Worm (Caenorhabditis elegans) whole organism, young adult: ENCODE measurements around the gene hlh-25.

Experiments
- B0019.2 ChIP-seq: fragments of 200-800 bp; sonication (Bioruptor generic); conservative IDR thresholded peaks from 2 replicates; pipeline ENCODE4 v1.3.6; 2022; ENCODE audit warnings: missing genetic modification reagents, missing genetic modification characterization, missing compliant biosample characterization
- B0035.1 ChIP-seq: sonication (generic microtip); optimal IDR thresholded peaks from 2 replicates; lab custom pipeline; 2016; ENCODE audit warnings: missing genetic modification characterization, mild to moderate bottlenecking, missing compliant biosample characterization, missing genotype, missing genetic modification reagents
- B0336.3 ChIP-seq: fragments of 200-800 bp; sonication (Bioruptor generic); IDR thresholded peaks from 2 replicates; pipeline ENCODE4 v1.3.6; 2022; ENCODE audit warnings: missing genetic modification characterization, missing compliant biosample characterization
- D2030.7 ChIP-seq: fragments of 200-800 bp; sonication (Bioruptor generic); IDR thresholded peaks from 2 replicates; pipeline ENCODE4 v1.3.6; 2022; ENCODE audit warnings: missing genetic modification reagents, missing genetic modification characterization, missing compliant biosample characterization
- F10E7.11 ChIP-seq: sonication (generic microtip); optimal IDR thresholded peaks from 2 replicates; lab custom pipeline; 2017; ENCODE audit warnings: mild to moderate bottlenecking, missing genetic modification characterization, moderate library complexity, missing compliant biosample characterization
- F33H1.4 ChIP-seq: fragments of 200-800 bp; sonication (Bioruptor generic); IDR thresholded peaks from 2 replicates; pipeline ENCODE4 v1.3.6; 2022; ENCODE audit warnings: missing genetic modification reagents, missing genetic modification characterization, missing compliant biosample characterization
- F52B5.7 ChIP-seq: sonication (generic microtip); optimal IDR thresholded peaks from 2 replicates; lab custom pipeline; 2016; ENCODE audit warnings: mild to moderate bottlenecking, missing genetic modification characterization, missing compliant biosample characterization
- F55B11.4 ChIP-seq: sonication (generic microtip); optimal IDR thresholded peaks from 2 replicates; lab custom pipeline; 2016; ENCODE audit warnings: missing compliant biosample characterization, missing genetic modification characterization, borderline replicate concordance; ENCODE audit not compliant: insufficient read depth
- F57A8.1 ChIP-seq: fragments of 200-800 bp; sonication (Bioruptor generic); optimal IDR thresholded peaks from 2 replicates; lab custom pipeline; 2018; ENCODE audit warnings: mild to moderate bottlenecking, missing genetic modification characterization, moderate library complexity, missing compliant biosample characterization
- K11D2.4 ChIP-seq: fragments of 200-800 bp; sonication (Bioruptor generic); IDR thresholded peaks from 2 replicates; pipeline ENCODE4 v1.3.6; 2022; ENCODE audit warnings: missing genetic modification reagents, missing genetic modification characterization, missing compliant biosample characterization
- T07F8.4 ChIP-seq: sonication (generic microtip); optimal IDR thresholded peaks from 2 replicates; lab custom pipeline; 2016; ENCODE audit warnings: mild to moderate bottlenecking, missing genetic modification characterization, moderate library complexity, missing compliant biosample characterization
- T26A5.8 ChIP-seq: sonication (generic microtip); optimal IDR thresholded peaks from 2 replicates; lab custom pipeline; 2016; ENCODE audit warnings: missing genetic modification characterization, missing compliant biosample characterization
- ZK185.1 ChIP-seq: sonication (generic microtip); optimal IDR thresholded peaks from 2 replicates; lab custom pipeline; 2016; ENCODE audit warnings: mild to moderate bottlenecking, missing genetic modification characterization, missing compliant biosample characterization; ENCODE audit not compliant: poor library complexity, severe bottlenecking
- akir-1 ChIP-seq: fragments of 200-800 bp; sonication (Bioruptor generic); optimal IDR thresholded peaks from 2 replicates; lab custom pipeline; 2018; ENCODE audit warnings: mild to moderate bottlenecking, missing genetic modification characterization, moderate library complexity, missing compliant biosample characterization
- ama-1 ChIP-seq, 3 experiments: fragments of 150-350 bp in 1 of 3; sonication (generic microtip) in 2 of 3; optimal IDR thresholded peaks; 2 replicates each; lab custom pipeline; 2014 to 2018; ENCODE audit warnings: missing biosample characterization in 2 of 3, missing genetic modification characterization in 2 of 3, missing genetic modification reagents in 2 of 3
- atf-7 ChIP-seq: sonication (generic microtip); optimal IDR thresholded peaks from 2 replicates; lab custom pipeline; 2017; ENCODE audit warnings: mild to moderate bottlenecking, missing genetic modification characterization, missing compliant biosample characterization
- athp-1 ChIP-seq: sonication (generic microtip); optimal IDR thresholded peaks from 2 replicates; lab custom pipeline; 2017; ENCODE audit warnings: mild to moderate bottlenecking, missing genetic modification characterization, missing compliant biosample characterization
- attf-3 ChIP-seq: fragments of 200-800 bp; sonication (Bioruptor generic); conservative IDR thresholded peaks from 2 replicates; pipeline ENCODE4 v1.3.6; 2022; ENCODE audit warnings: missing genetic modification reagents, missing genetic modification characterization, missing compliant biosample characterization
- bed-2 ChIP-seq: fragments of 200-800 bp; sonication (Bioruptor generic); IDR thresholded peaks from 2 replicates; pipeline ENCODE4 v1.3.6; 2022; ENCODE audit warnings: missing genetic modification reagents, missing genetic modification characterization, missing compliant biosample characterization
- ceh-100 ChIP-seq: fragments of 200-800 bp; sonication (Bioruptor generic); IDR thresholded peaks from 2 replicates; pipeline ENCODE4 v1.3.6; 2022; ENCODE audit warnings: missing genetic modification reagents, missing genetic modification characterization, missing compliant biosample characterization
- ceh-27 ChIP-seq: fragments of 200-800 bp; sonication (Bioruptor generic); optimal IDR thresholded peaks from 2 replicates; lab custom pipeline; 2018; ENCODE audit warnings: mild to moderate bottlenecking, missing genetic modification characterization, moderate library complexity, missing compliant biosample characterization
- chd-7 ChIP-seq: sonication (generic microtip); optimal IDR thresholded peaks from 2 replicates; lab custom pipeline; 2016; ENCODE audit warnings: mild to moderate bottlenecking, missing genetic modification characterization, moderate library complexity, missing compliant biosample characterization
- die-1 ChIP-seq: sonication (generic microtip); optimal IDR thresholded peaks from 2 replicates; lab custom pipeline; 2016; ENCODE audit warnings: missing genotype, mild to moderate bottlenecking, missing genetic modification characterization, missing compliant biosample characterization
- dox-1 ChIP-seq: fragments of 200-800 bp; sonication (Bioruptor generic); IDR thresholded peaks from 2 replicates; pipeline ENCODE4 v1.3.6; 2022; ENCODE audit warnings: missing genetic modification reagents, missing genetic modification characterization, missing compliant biosample characterization
- ets-4 ChIP-seq: fragments of 200-800 bp; sonication (Bioruptor generic); optimal IDR thresholded peaks from 2 replicates; lab custom pipeline; 2018; ENCODE audit warnings: mild to moderate bottlenecking, missing genetic modification characterization, missing compliant biosample characterization
- hlh-26 ChIP-seq: fragments of 200-800 bp; sonication (Bioruptor generic); conservative IDR thresholded peaks from 2 replicates; pipeline ENCODE4 v1.3.6; 2022; ENCODE audit warnings: missing genetic modification reagents, missing genetic modification characterization, missing compliant biosample characterization
- hmg-20 ChIP-seq: fragments of 200-800 bp; sonication (Bioruptor generic); IDR thresholded peaks from 2 replicates; pipeline ENCODE4 v1.3.6; 2022; ENCODE audit warnings: missing genetic modification reagents, missing genetic modification characterization, missing compliant biosample characterization
- hsf-1 ChIP-seq: fragments of 200-800 bp; sonication (Bioruptor generic); IDR thresholded peaks from 2 replicates; pipeline ENCODE4 v1.3.6; 2022; ENCODE audit warnings: missing genetic modification reagents, missing genetic modification characterization, missing compliant biosample characterization
- let-526 ChIP-seq: fragments of 200-800 bp; sonication (Bioruptor generic); IDR thresholded peaks from 2 replicates; pipeline ENCODE4 v1.3.6; 2022; ENCODE audit warnings: missing genetic modification reagents, missing genetic modification characterization, missing compliant biosample characterization
- lin-40 ChIP-seq: sonication (generic microtip); optimal IDR thresholded peaks from 2 replicates; lab custom pipeline; 2016; ENCODE audit warnings: missing genetic modification characterization, mild to moderate bottlenecking, missing compliant biosample characterization, missing genotype, missing genetic modification reagents
- lin-54 ChIP-seq: fragments of 200-800 bp; sonication (Bioruptor generic); optimal IDR thresholded peaks from 2 replicates; lab custom pipeline; 2018; ENCODE audit warnings: mild to moderate bottlenecking, missing genetic modification characterization, missing compliant biosample characterization
- lsy-27 ChIP-seq: sonication (generic microtip); optimal IDR thresholded peaks from 2 replicates; lab custom pipeline; 2017; ENCODE audit warnings: missing genetic modification characterization, mild to moderate bottlenecking, missing compliant biosample characterization, antibody characterized with exemption, missing genotype, borderline replicate concordance; ENCODE audit not compliant: insufficient read depth
- madf-10 ChIP-seq: sonication (generic microtip); optimal IDR thresholded peaks from 2 replicates; lab custom pipeline; 2016; ENCODE audit warnings: mild to moderate bottlenecking, missing genetic modification characterization, missing compliant biosample characterization
- madf-8 ChIP-seq: fragments of 200-800 bp; sonication (Bioruptor generic); conservative IDR thresholded peaks from 2 replicates; pipeline ENCODE4 v1.3.6; 2022; ENCODE audit warnings: missing genetic modification reagents, missing genetic modification characterization, missing compliant biosample characterization
- mcd-1 ChIP-seq: fragments of 200-800 bp; sonication (Bioruptor generic); IDR thresholded peaks from 2 replicates; pipeline ENCODE4 v1.3.6; 2022; ENCODE audit warnings: missing genetic modification reagents, missing genetic modification characterization, missing compliant biosample characterization
- mxl-1 ChIP-seq: sonication (generic microtip); optimal IDR thresholded peaks from 2 replicates; lab custom pipeline; 2016; ENCODE audit warnings: missing genetic modification characterization, missing compliant biosample characterization
- nfyb-1 ChIP-seq: fragments of 200-800 bp; sonication (Bioruptor generic); IDR thresholded peaks from 2 replicates; pipeline ENCODE4 v1.3.6; 2022; ENCODE audit warnings: missing genetic modification reagents, missing genetic modification characterization, missing compliant biosample characterization
- nhr-120 ChIP-seq: fragments of 200-800 bp; sonication (Bioruptor generic); IDR thresholded peaks from 2 replicates; pipeline ENCODE4 v1.3.6; 2022; ENCODE audit warnings: missing genetic modification characterization, missing compliant biosample characterization
- nhr-179 ChIP-seq: sonication (generic microtip); optimal IDR thresholded peaks from 2 replicates; lab custom pipeline; 2016; ENCODE audit warnings: mild to moderate bottlenecking, missing genetic modification characterization, missing compliant biosample characterization
- nhr-27 ChIP-seq: fragments of 200-800 bp; sonication (Bioruptor generic); optimal IDR thresholded peaks from 2 replicates; lab custom pipeline; 2018; ENCODE audit warnings: mild to moderate bottlenecking, missing genetic modification characterization, moderate library complexity, missing compliant biosample characterization
- repo-1 ChIP-seq: sonication (generic microtip); optimal IDR thresholded peaks from 2 replicates; lab custom pipeline; 2017; ENCODE audit warnings: mild to moderate bottlenecking, missing genetic modification characterization, missing compliant biosample characterization
- snpc-4 ChIP-seq, 5 experiments: fragments of 150-350 bp in 1 of 5; sonication (generic microtip) in 4 of 5; optimal IDR thresholded peaks; 2 replicates each; lab custom pipeline; 2014 to 2018; ENCODE audit warnings: missing genetic modification characterization in 5 of 5, missing biosample characterization in 3 of 5, antibody characterized with exemption in 2 of 5, mild to moderate bottlenecking in 2 of 5, missing compliant biosample characterization in 2 of 5, missing genotype in 2 of 5, moderate library complexity in 2 of 5, missing genetic modification reagents in 1 of 5
- sptf-2 ChIP-seq: fragments of 200-800 bp; sonication (Bioruptor generic); optimal IDR thresholded peaks from 2 replicates; lab custom pipeline; 2018; ENCODE audit warnings: mild to moderate bottlenecking, missing genetic modification characterization, missing compliant biosample characterization
- tbp1 ChIP-seq: fragments of 200-800 bp; sonication (Bioruptor generic); optimal IDR thresholded peaks from 2 replicates; lab custom pipeline; 2018; ENCODE audit warnings: mild to moderate bottlenecking, missing genetic modification characterization, missing compliant biosample characterization
- unc-130 ChIP-seq: sonication (generic microtip); optimal IDR thresholded peaks from 2 replicates; lab custom pipeline; 2016; ENCODE audit warnings: missing genetic modification reagents, missing genetic modification characterization, missing compliant biosample characterization
- zim-3 ChIP-seq: sonication (generic microtip); optimal IDR thresholded peaks from 2 replicates; lab custom pipeline; 2017; ENCODE audit warnings: mild to moderate bottlenecking, missing genetic modification characterization, moderate library complexity, missing compliant biosample characterization
- ztf-28 ChIP-seq: fragments of 200-800 bp; sonication (Bioruptor generic); IDR thresholded peaks from 2 replicates; pipeline ENCODE4 v1.3.6; 2022; ENCODE audit warnings: missing genetic modification reagents, missing genetic modification characterization, missing compliant biosample characterization

Gene hlh-25

ce11 chrII:5577060-5577459, 42.0 kb downstream of the hlh-25 start (continued):
- TF ChIP-seq ets-4 (GFP tag; lab: Kevin White, UChicago) = no peak
- no peak for TF ChIP-seq sptf-2 (GFP tag; lab: Kevin White, UChicago)
- TF ChIP-seq hmg-20 (GFP tag; lab: Robert Waterston, UW) = no peak
- TF ChIP-seq B0019.2 (GFP tag; lab: Robert Waterston, UW) = no peak
- peak; percentile 56 for TF ChIP-seq chd-7 (tag; lab: Kevin White, UChicago)
- peak; percentile 15 for TF ChIP-seq B0035.1 (tag; lab: Kevin White, UChicago)
- TF ChIP-seq let-526 (GFP tag; lab: Robert Waterston, UW) = no peak
- peak; percentile 41 for TF ChIP-seq mxl-1 (tag; lab: Kevin White, UChicago)
- TF ChIP-seq bed-2 (GFP tag; lab: Robert Waterston, UW) = no peak
- no peak for TF ChIP-seq nhr-179 (tag; lab: Kevin White, UChicago)
- TF ChIP-seq repo-1 (tag; lab: Kevin White, UChicago) = peak; percentile 15
- TF ChIP-seq die-1 (tag; lab: Kevin White, UChicago) = peak; percentile 69
- peak; percentile 71 for TF ChIP-seq dox-1 (GFP tag; lab: Robert Waterston, UW)
- peak; percentile 58 for TF ChIP-seq lin-54
- no peak for TF ChIP-seq nhr-120 (GFP tag; lab: Robert Waterston, UW)
- peak; percentile 48 for TF ChIP-seq lin-40 (tag; lab: Kevin White, UChicago)
- TF ChIP-seq T26A5.8 (tag; lab: Kevin White, UChicago) = no peak
- TF ChIP-seq athp-1 = peak; percentile 50
- TF ChIP-seq K11D2.4 (GFP tag; lab: Robert Waterston, UW) = no peak
- no peak for TF ChIP-seq akir-1 (GFP tag; lab: Kevin White, UChicago)
- TF ChIP-seq madf-10 (tag; lab: Kevin White, UChicago) = peak; percentile 1
- no peak for TF ChIP-seq ztf-28 (GFP tag; lab: Robert Waterston, UW)
- 0 out of 2 replicates have a peak, but pooled peaks have one; percentile 28 for TF ChIP-seq B0336.3 (GFP tag; lab: Robert Waterston, UW)
- TF ChIP-seq zim-3 = peak; percentile 35
- TF ChIP-seq F10E7.11 (tag; lab: Kevin White, UChicago) = no peak
- no peak for TF ChIP-seq atf-7
- TF ChIP-seq T07F8.4 (tag; lab: Kevin White, UChicago) = peak; percentile 24
- TF ChIP-seq madf-8 (GFP tag; lab: Robert Waterston, UW) = no peak
- TF ChIP-seq ceh-100 (GFP tag; lab: Robert Waterston, UW) = peak; percentile 53; the same call in 1 of the 2 replicates
- peak; percentile 72; the same call in 1 of the 2 replicates for TF ChIP-seq nfyb-1 (GFP tag; lab: Robert Waterston, UW)
- TF ChIP-seq ZK185.1 (tag; lab: Kevin White, UChicago) = peak; percentile 51
- TF ChIP-seq snpc-4 (GFP tag; optimal IDR thresholded peaks at IDR 0.05; lab: Kevin White, UChicago) = peak; percentile 54
- peak; percentile 25 to 86 (median 70) for TF ChIP-seq snpc-4 (tag; optimal IDR thresholded peaks at IDR 0.05; lab: Kevin White, UChicago)
- TF ChIP-seq nhr-27 = no peak
- 0 out of 2 replicates have a peak, but pooled peaks have one; percentile 13 for TF ChIP-seq attf-3 (GFP tag; lab: Robert Waterston, UW)
- TF ChIP-seq F55B11.4 = no peak
- no peak for TF ChIP-seq ama-1 (optimal IDR thresholded peaks at IDR 0.05; lab: Kevin White, UChicago)
- peak; percentile 9 to 73 for TF ChIP-seq ama-1 (GFP tag; optimal IDR thresholded peaks at IDR 0.05; lab: Kevin White, UChicago)
- TF ChIP-seq hlh-26 (GFP tag; lab: Robert Waterston, UW) = no peak
- TF ChIP-seq mcd-1 (GFP tag; lab: Robert Waterston, UW) = 0 out of 2 replicates have a peak, but pooled peaks have one; percentile 46
- no peak for TF ChIP-seq F57A8.1 (GFP tag; lab: Kevin White, UChicago)
- peak; percentile 27; the same call in 1 of the 2 replicates for TF ChIP-seq F33H1.4 (GFP tag; lab: Robert Waterston, UW)
- no peak for TF ChIP-seq F52B5.7 (tag; lab: Kevin White, UChicago)
- TF ChIP-seq tbp1 (GFP tag; lab: Kevin White, UChicago) = peak; percentile 99
- TF ChIP-seq lsy-27 (tag; lab: Kevin White, UChicago) = no peak
- TF ChIP-seq hsf-1 (GFP tag; lab: Robert Waterston, UW) = no peak
- TF ChIP-seq D2030.7 (GFP tag; lab: Robert Waterston, UW) = 0 out of 2 replicates have a peak, but pooled peaks have one; percentile 26
- TF ChIP-seq unc-130 (GFP tag; lab: Kevin White, UChicago) = peak; percentile 18
- peak; percentile 50 for TF ChIP-seq ceh-27 (GFP tag; lab: Kevin White, UChicago)
